Fruit fly (Drosophila melanogaster): ENCODE data around the gene IntS10.
A peak's percentile ranks its signal among the peaks of the same experiment; 100 is the strongest.

The IntS10 gene

DNA sequence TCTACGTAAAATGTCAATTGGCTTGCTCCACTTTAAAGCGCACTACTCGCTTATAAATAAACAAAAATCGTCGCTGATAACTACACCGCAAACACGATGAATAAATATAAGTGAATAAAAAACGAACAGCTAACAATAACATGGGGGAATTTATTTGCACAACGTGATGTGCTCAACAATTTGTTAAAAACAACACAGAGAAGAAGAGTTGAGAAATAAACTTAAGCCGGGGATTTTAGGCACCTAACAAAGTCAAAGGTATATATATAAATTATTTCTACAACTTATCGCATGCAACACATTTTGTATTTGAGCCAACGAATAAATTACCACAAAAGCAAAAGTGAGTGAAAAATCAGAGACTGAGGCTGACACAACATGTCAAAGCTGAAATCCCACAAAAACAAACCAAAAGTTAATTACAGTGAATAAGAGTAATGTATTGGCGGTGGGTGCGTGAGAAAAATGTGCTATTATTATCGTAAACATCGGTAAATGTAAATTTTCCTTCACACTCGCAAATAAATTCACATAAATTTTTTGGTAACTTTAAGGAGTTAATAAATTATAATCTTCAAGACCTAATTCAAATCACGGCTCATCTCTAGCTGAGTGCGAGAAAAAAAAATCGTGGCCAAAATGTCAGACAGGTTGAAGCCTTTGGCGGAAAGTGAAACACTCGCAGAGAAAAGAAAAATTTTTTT, 34.1 kb upstream of the IntS10 start:
- TF ChIP-seq Dif (GFP tag; optimal IDR thresholded peaks at IDR 0.05; ENCODE audit: partially characterized antibody) (no peak), CG32264 (GFP tag; optimal IDR thresholded peaks at IDR 0.05) (peak; percentile 18), CG9705 (GFP tag; optimal IDR thresholded peaks at IDR 0.05) (no peak), lola (GFP tag; optimal IDR thresholded peaks at IDR 0.05) (no peak), h (GFP tag; optimal IDR thresholded peaks at IDR 0.05) (peak; percentile 13), Myc (optimal IDR thresholded peaks at IDR 0.05) (no peak), Dfd (GFP tag; optimal IDR thresholded peaks at IDR 0.05) (no peak), Rel (GFP tag; optimal IDR thresholded peaks at IDR 0.05) (no peak), Rel (tag; optimal IDR thresholded peaks at IDR 0.05) (no peak), rgr (GFP tag; optimal IDR thresholded peaks at IDR 0.05) (peak; percentile 39), dmrt93B (GFP tag; optimal IDR thresholded peaks at IDR 0.05) (no peak), Sp1 (GFP tag; optimal IDR thresholded peaks at IDR 0.05) (no peak), Abd-B (GFP tag; optimal IDR thresholded peaks at IDR 0.05) (no peak), foxo (GFP tag; optimal IDR thresholded peaks at IDR 0.05) (no peak), Vsx2 (GFP tag; optimal IDR thresholded peaks at IDR 0.05; ENCODE audit: partially characterized antibody) (no peak), Hnf4 (GFP tag; optimal IDR thresholded peaks at IDR 0.05) (no peak), CrebA (GFP tag; optimal IDR thresholded peaks at IDR 0.05; ENCODE audit: borderline replicate concordance) (no peak), Hr83 (GFP tag; optimal IDR thresholded peaks at IDR 0.05; ENCODE audit: poor library complexity, severe bottlenecking) (no peak), dsf (GFP tag; optimal IDR thresholded peaks at IDR 0.05; ENCODE audit: borderline replicate concordance) (no peak), OdsH (GFP tag; optimal IDR thresholded peaks at IDR 0.05) (peak; percentile 42), woc (GFP tag; optimal IDR thresholded peaks at IDR 0.05) (no peak), tai (GFP tag; optimal IDR thresholded peaks at IDR 0.05) (no peak), GATAd (GFP tag; optimal IDR thresholded peaks at IDR 0.05) (no peak), sage (GFP tag; optimal IDR thresholded peaks at IDR 0.05) (no peak), Mio (GFP tag; optimal IDR thresholded peaks at IDR 0.05) (no peak), Hr78 (GFP tag; optimal IDR thresholded peaks at IDR 0.05) (no peak), ey (GFP tag; optimal IDR thresholded peaks at IDR 0.05) (peak; percentile 25), psq (GFP tag; optimal IDR thresholded peaks at IDR 0.05) (no peak), Jra (GFP tag; optimal IDR thresholded peaks at IDR 0.05) (no peak), br (GFP tag; optimal IDR thresholded peaks at IDR 0.05) (peak; percentile 31), jim (GFP tag; optimal IDR thresholded peaks at IDR 0.05) (no peak), fru (GFP tag; optimal IDR thresholded peaks at IDR 0.05) (peak; percentile 11), dl (GFP tag; optimal IDR thresholded peaks at IDR 0.05; ENCODE audit: insufficient read depth in 1 of 2, partially characterized antibody in 2 of 2) (no peak), HLH106 (tag; optimal IDR thresholded peaks at IDR 0.05) (no peak), pan (optimal IDR thresholded peaks at IDR 0.05) (no peak), N (GFP tag; optimal IDR thresholded peaks at IDR 0.05) (no peak), usp (GFP tag; optimal IDR thresholded peaks at IDR 0.05) (no peak), sv (GFP tag; optimal IDR thresholded peaks at IDR 0.05) (no peak), brk (GFP tag; optimal IDR thresholded peaks at IDR 0.05) (no peak)

DNA sequence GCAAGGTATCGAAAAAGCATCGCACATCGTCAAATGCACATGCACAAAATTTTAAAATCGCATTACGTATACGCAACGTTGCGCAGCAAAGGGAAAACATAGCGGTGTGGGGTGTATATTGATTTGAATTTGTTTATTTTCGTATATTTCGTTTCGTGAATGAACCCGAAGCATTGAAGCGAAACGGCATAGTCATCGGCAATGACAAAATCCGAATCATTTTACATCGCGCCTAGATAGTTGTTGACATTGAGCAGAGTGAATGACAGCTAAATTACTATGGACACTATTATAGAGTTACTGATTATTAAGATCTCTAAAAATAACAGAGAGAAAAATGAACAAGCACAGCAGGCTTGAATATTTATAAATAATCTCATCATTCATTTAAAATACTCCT, 33.2 kb upstream of the IntS10 start:
- TF ChIP-seq Hnf4 (GFP tag; optimal IDR thresholded peaks at IDR 0.05): no peak
- no peak for TF ChIP-seq usp (GFP tag; optimal IDR thresholded peaks at IDR 0.05)
- no peak for TF ChIP-seq sv (GFP tag; optimal IDR thresholded peaks at IDR 0.05)
- TF ChIP-seq CG9705 (GFP tag; optimal IDR thresholded peaks at IDR 0.05): no peak
- TF ChIP-seq CG32264 (GFP tag; optimal IDR thresholded peaks at IDR 0.05): no peak
- no peak for TF ChIP-seq Hr78 (GFP tag; optimal IDR thresholded peaks at IDR 0.05)
- no peak for TF ChIP-seq jim (GFP tag; optimal IDR thresholded peaks at IDR 0.05)
- no peak for TF ChIP-seq foxo (GFP tag; optimal IDR thresholded peaks at IDR 0.05)
- TF ChIP-seq pan (optimal IDR thresholded peaks at IDR 0.05): no peak
- no peak for TF ChIP-seq Jra (GFP tag; optimal IDR thresholded peaks at IDR 0.05)

All from whole organism, wandering third instar larva.